ENCODE assay signal across 4 fruit fly cellular contexts in genomic region chr3L:8013865-8014216, dm6.
TF ChIP-seq lines count a peak whose summit lies in the region.

No protein-coding gene starts in this region.

- no peak for TF ChIP-seq CTCF in whole organism, embryonic (GFP tag; optimal IDR thresholded peaks at IDR 0.05; lab: Kevin White, UChicago)

TF ChIP-seq in whole organism, embryonic, 481 proteins besides CTCF, POLR2A, EP300 and RAD21:
- TF ChIP-seq Gug (GFP tag; IDR thresholded peaks at IDR 0.05; lab: Robert Waterston, UW) (no peak), CG4707 (GFP tag; optimal IDR thresholded peaks at IDR 0.05; lab: Kevin White, UChicago) (no peak), CG3838 (GFP tag; optimal IDR thresholded peaks at IDR 0.05; lab: Kevin White, UChicago) (no peak), danr (GFP tag; IDR thresholded peaks at IDR 0.05; lab: Robert Waterston, UW) (no peak), Hsf (GFP tag; optimal IDR thresholded peaks at IDR 0.05; lab: Kevin White, UChicago) (no peak), CG13296 (GFP tag; optimal IDR thresholded peaks at IDR 0.05; lab: Kevin White, UChicago) (no peak), NFAT (GFP tag; IDR thresholded peaks at IDR 0.05; lab: Robert Waterston, UW) (no peak), MTF-1 (GFP tag; optimal IDR thresholded peaks at IDR 0.05; lab: Kevin White, UChicago; ENCODE audit: borderline replicate concordance) (no peak), otp (GFP tag; IDR thresholded peaks at IDR 0.05; lab: Robert Waterston, UW) (no peak), Drgx (GFP tag; IDR thresholded peaks at IDR 0.05; lab: Robert Waterston, UW) (peak; percentile 25; the same call in 1 of the 2 replicates), Jarid2 (GFP tag; optimal IDR thresholded peaks at IDR 0.05; lab: Kevin White, UChicago) (no peak), ken (GFP tag; IDR thresholded peaks at IDR 0.05; lab: Robert Waterston, UW) (0 out of 3 replicates have a peak, but pooled peaks have one; percentile 19), bowl (GFP tag; IDR thresholded peaks at IDR 0.05; lab: Robert Waterston, UW) (no peak), nom (GFP tag; optimal IDR thresholded peaks at IDR 0.05; lab: Kevin White, UChicago) (peak; percentile 98), CG6175 (GFP tag; IDR thresholded peaks at IDR 0.05; lab: Robert Waterston, UW) (no peak), bsh (GFP tag; optimal IDR thresholded peaks at IDR 0.05; lab: Kevin White, UChicago) (peak in 1 of 2 experiments; percentile 47), salm (tag; optimal IDR thresholded peaks at IDR 0.05; lab: Kevin White, UChicago) (no peak), Atf6 (GFP tag; IDR thresholded peaks at IDR 0.05; lab: Robert Waterston, UW) (no peak), chinmo (GFP tag; IDR thresholded peaks at IDR 0.05; lab: Robert Waterston, UW; ENCODE audit: partially characterized antibody) (0 out of 4 replicates have a peak, but pooled peaks have one; percentile 41), CG3163 (GFP tag; optimal IDR thresholded peaks at IDR 0.05; lab: Kevin White, UChicago) (no peak), sug (tag; optimal IDR thresholded peaks at IDR 0.05; lab: Kevin White, UChicago) (no peak)
TF ChIP-seq in whole organism, embryonic: peak in this region for 5.

TF ChIP-seq in whole organism, prepupa, 60 proteins besides CTCF, POLR2A, EP300 and RAD21 (continues in another document):
- TF ChIP-seq CG11294 (GFP tag; IDR thresholded peaks at IDR 0.05; lab: Robert Waterston, UW) (no peak), Eip75B (GFP tag; optimal IDR thresholded peaks at IDR 0.05; lab: Kevin White, UChicago) (peak; percentile 31), Blimp-1 (GFP tag; optimal IDR thresholded peaks at IDR 0.05; lab: Kevin White, UChicago) (no peak), Gug (GFP tag; IDR thresholded peaks at IDR 0.05; lab: Robert Waterston, UW) (no peak), CG11762 (GFP tag; optimal IDR thresholded peaks at IDR 0.05; lab: Kevin White, UChicago; ENCODE audit: insufficient read depth) (peak; percentile 47), dsx (GFP tag; optimal IDR thresholded peaks at IDR 0.05; lab: Kevin White, UChicago; ENCODE audit: poor library complexity, severe bottlenecking) (peak; percentile 42), salr (GFP tag; optimal IDR thresholded peaks at IDR 0.05; lab: Kevin White, UChicago) (peak in 1 of 2 experiments; percentile 22), topi (GFP tag; optimal IDR thresholded peaks at IDR 0.05; lab: Kevin White, UChicago) (no peak), CG6854 (GFP tag; optimal IDR thresholded peaks at IDR 0.05; lab: Kevin White, UChicago) (no peak), esn (GFP tag; optimal IDR thresholded peaks at IDR 0.05; lab: Kevin White, UChicago) (no peak), acj6 (GFP tag; optimal IDR thresholded peaks at IDR 0.05; lab: Kevin White, UChicago) (no peak), cyc (GFP tag; optimal IDR thresholded peaks at IDR 0.05; lab: Kevin White, UChicago) (no peak), CG8119 (GFP tag; IDR thresholded peaks at IDR 0.05; lab: Robert Waterston, UW) (peak; percentile 52; the same call in 2 of the 3 replicates), net (GFP tag; optimal IDR thresholded peaks at IDR 0.05; lab: Kevin White, UChicago) (peak; percentile 44), eg (GFP tag; IDR thresholded peaks at IDR 0.05; lab: Robert Waterston, UW) (peak; percentile 67), CG8319 (GFP tag; optimal IDR thresholded peaks at IDR 0.05; lab: Kevin White, UChicago) (no peak), CG6163 (GFP tag; IDR thresholded peaks at IDR 0.05; lab: Robert Waterston, UW) (peak; percentile 82; the same call in 2 of the 3 replicates), pdm3 (GFP tag; optimal IDR thresholded peaks at IDR 0.05; lab: Kevin White, UChicago) (no peak), CG6792 (GFP tag; optimal IDR thresholded peaks at IDR 0.05; lab: Kevin White, UChicago) (no peak), CG10669 (GFP tag; optimal IDR thresholded peaks at IDR 0.05; lab: Kevin White, UChicago) (peak; percentile 54), Hr38 (GFP tag; optimal IDR thresholded peaks at IDR 0.05; lab: Kevin White, UChicago) (no peak), Met (GFP tag; optimal IDR thresholded peaks at IDR 0.05; lab: Kevin White, UChicago) (no peak), Lpt (GFP tag; optimal IDR thresholded peaks at IDR 0.05; lab: Kevin White, UChicago) (peak; percentile 54), fd59A (GFP tag; optimal IDR thresholded peaks at IDR 0.05; lab: Kevin White, UChicago) (no peak)

TF ChIP-seq in whole organism, pupa, 21 proteins besides CTCF, POLR2A, EP300 and RAD21:
- TF ChIP-seq Pif1A (GFP tag; optimal IDR thresholded peaks at IDR 0.05; lab: Kevin White, UChicago) (peak; percentile 87), EcR (GFP tag; optimal IDR thresholded peaks at IDR 0.05; lab: Kevin White, UChicago) (peak; percentile 98), CG8159 (tag; optimal IDR thresholded peaks at IDR 0.05; lab: Kevin White, UChicago) (peak; percentile 75), rn (GFP tag; IDR thresholded peaks at IDR 0.05; lab: Robert Waterston, UW) (no peak; the same call in 1 of the 2 replicates), CG32121 (GFP tag; IDR thresholded peaks at IDR 0.05; lab: Robert Waterston, UW) (no peak), CG12605 (GFP tag; IDR thresholded peaks at IDR 0.05; lab: Robert Waterston, UW) (peak; percentile 81), CG34367 (tag; optimal IDR thresholded peaks at IDR 0.05; lab: Kevin White, UChicago) (peak; percentile 57), Ets98B (GFP tag; IDR thresholded peaks at IDR 0.05; lab: Robert Waterston, UW) (no peak), CG17806 (tag; optimal IDR thresholded peaks at IDR 0.05; lab: Kevin White, UChicago) (peak; percentile 57), CG15710 (tag; optimal IDR thresholded peaks at IDR 0.05; lab: Kevin White, UChicago) (peak; percentile 71), Snoo (tag; optimal IDR thresholded peaks at IDR 0.05; lab: Kevin White, UChicago) (no peak), CG9948 (tag; optimal IDR thresholded peaks at IDR 0.05; lab: Kevin White, UChicago) (peak; percentile 62), fd96Ca (GFP tag; IDR thresholded peaks at IDR 0.05; lab: Robert Waterston, UW) (no peak), D1 (tag; optimal IDR thresholded peaks at IDR 0.05; lab: Kevin White, UChicago) (peak; percentile 9), Pif1B (GFP tag; optimal IDR thresholded peaks at IDR 0.05; lab: Kevin White, UChicago) (peak; percentile 69), CG13204 (GFP tag; optimal IDR thresholded peaks at IDR 0.05; lab: Kevin White, UChicago) (peak; percentile 66), CG4496 (GFP tag; IDR thresholded peaks at IDR 0.05; lab: Robert Waterston, UW) (peak; percentile 74; the same call in 2 of the 3 replicates), gl (tag; optimal IDR thresholded peaks at IDR 0.05; lab: Kevin White, UChicago) (peak; percentile 80), CG10348 (GFP tag; IDR thresholded peaks at IDR 0.05; lab: Robert Waterston, UW) (no peak)

TF ChIP-seq in whole organism, wandering third instar larva, 38 proteins besides CTCF, POLR2A, EP300 and RAD21:
- TF ChIP-seq dl (GFP tag; optimal IDR thresholded peaks at IDR 0.05; lab: Kevin White, UChicago; ENCODE audit: insufficient read depth in 1 of 2, partially characterized antibody in 2 of 2) (no peak), CrebA (GFP tag; optimal IDR thresholded peaks at IDR 0.05; lab: Kevin White, UChicago; ENCODE audit: borderline replicate concordance) (peak; percentile 58), Rel (GFP tag; optimal IDR thresholded peaks at IDR 0.05; lab: Kevin White, UChicago) (peak; percentile 61), Rel (tag; optimal IDR thresholded peaks at IDR 0.05; lab: Kevin White, UChicago) (no peak), brk (GFP tag; optimal IDR thresholded peaks at IDR 0.05; lab: Kevin White, UChicago) (peak; percentile 3)

Comparison
In these comparisons a context has a peak if more than half of its experiments do, and no peak if none do; other contexts are left out.
1. Of the 7 proteins assayed by ChIP-seq in both whole organism, embryonic and whole organism, prepupa: peak only in whole organism, embryonic: none; only in whole organism, prepupa: CG16779 and Lpt; in both: none; in neither: 5.